Worm (Caenorhabditis elegans) whole organism, L2 larva: ENCODE results near the gene srw-122.

Experiments
- R02D3.7 ChIP-seq: fragments of 150-350 bp; optimal IDR thresholded peaks from 2 replicates; lab custom pipeline; 2014; ENCODE audit warnings: missing biosample characterization, missing genetic modification characterization
- ceh-82 ChIP-seq: fragments of 150-350 bp; optimal IDR thresholded peaks from 2 replicates; lab custom pipeline; 2014; ENCODE audit warnings: missing biosample characterization, missing genetic modification characterization
- elt-1 ChIP-seq: fragments of 150-350 bp; optimal IDR thresholded peaks from 2 replicates; lab custom pipeline; 2014; ENCODE audit warnings: missing biosample characterization, missing genetic modification characterization
- lsy-2 ChIP-seq, 2 experiments: fragments of 150-350 bp in 1 of 2; sonication (generic microtip) in 1 of 2; optimal IDR thresholded peaks; 2 replicates each; lab custom pipeline; 2014 to 2017; ENCODE audit warnings: missing biosample characterization in 2 of 2, missing genetic modification characterization in 2 of 2
- nhr-11 ChIP-seq: fragments of 150-350 bp; optimal IDR thresholded peaks from 2 replicates; lab custom pipeline; 2014; ENCODE audit warnings: missing biosample characterization, missing genetic modification characterization
- nhr-21 ChIP-seq: fragments of 150-350 bp; optimal IDR thresholded peaks from 2 replicates; lab custom pipeline; 2014; ENCODE audit warnings: missing biosample characterization, missing genetic modification characterization
- unc-39 ChIP-seq: fragments of 150-350 bp; optimal IDR thresholded peaks from 2 replicates; lab custom pipeline; 2014; ENCODE audit warnings: missing biosample characterization, missing genetic modification characterization

DNA sequence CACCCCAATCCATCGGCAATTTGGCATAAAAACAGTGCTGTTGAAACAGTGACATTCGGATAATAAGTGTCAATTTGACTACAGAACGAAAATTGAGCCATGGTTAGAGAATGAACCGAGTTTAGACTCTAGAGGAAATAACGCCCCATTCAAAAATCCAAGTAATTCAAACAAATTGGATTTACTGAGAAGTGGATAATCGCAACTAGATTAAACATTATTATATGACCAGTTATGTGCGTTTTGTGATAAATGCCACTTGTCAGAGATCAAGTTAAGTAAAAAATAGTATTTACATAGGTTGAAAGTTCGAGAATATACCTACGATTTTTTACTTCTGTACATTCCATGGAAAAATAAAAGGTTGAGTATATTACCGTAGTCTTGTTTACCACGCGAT, 33.3 kb upstream of the srw-122 start, which contains the start of gene srw-139:
- TF ChIP-seq lsy-2 (tag; optimal IDR thresholded peaks at IDR 0.05; lab: Kevin White, UChicago), result no peak
- TF ChIP-seq elt-1, result no peak
- no peak for TF ChIP-seq ceh-82
- TF ChIP-seq nhr-11 (tag; lab: Kevin White, UChicago), result no peak
- no peak for TF ChIP-seq R02D3.7 (tag; lab: Kevin White, UChicago)
- TF ChIP-seq unc-39 (tag; lab: Kevin White, UChicago), result no peak
- TF ChIP-seq nhr-21 (tag; lab: Kevin White, UChicago), result no peak
